Fruit fly (Drosophila melanogaster) whole organism, adult: ENCODE results near the gene CG14297.

ENCODE experiments used
- CG12768 ChIP-seq: fragments of 200-800 bp; sonication (Bioruptor generic); optimal IDR thresholded peaks from 2 replicates; lab custom pipeline; 2017; ENCODE audit warnings: missing biosample characterization, missing genetic modification characterization, mild to moderate bottlenecking, moderate library complexity, missing genetic modification reagents
- CG14711 ChIP-seq: fragments of 200-800 bp; sonication (Bioruptor generic); optimal IDR thresholded peaks from 2 replicates; lab custom pipeline; 2018; ENCODE audit warnings: missing biosample characterization, mild to moderate bottlenecking, missing genetic modification characterization, moderate library complexity
- CG1620 ChIP-seq: fragments of 200-800 bp; sonication (Bioruptor generic); optimal IDR thresholded peaks from 2 replicates; lab custom pipeline; 2016; ENCODE audit warnings: missing biosample characterization, missing genetic modification characterization
- Hr96 ChIP-seq: fragments of 200-800 bp; sonication (Bioruptor generic); optimal IDR thresholded peaks from 2 replicates; lab custom pipeline; 2016; ENCODE audit warnings: missing biosample characterization, missing genetic modification characterization
- Mnt ChIP-seq: fragments of 200-800 bp; sonication (Bioruptor generic); optimal IDR thresholded peaks from 2 replicates; lab custom pipeline; 2016; ENCODE audit warnings: missing biosample characterization, mild to moderate bottlenecking, missing genetic modification characterization
- bab1 ChIP-seq: fragments of 200-800 bp; sonication (Bioruptor generic); optimal IDR thresholded peaks from 3 replicates; lab custom pipeline; 2019; ENCODE audit warnings: missing biosample characterization, mild to moderate bottlenecking, missing genetic modification characterization, moderate library complexity
- cnc ChIP-seq, 2 experiments: fragments of >200 bp; optimal IDR thresholded peaks; 2 replicates each; lab custom pipeline; 2017
- kay ChIP-seq: fragments of 200-800 bp; sonication (Bioruptor generic); peaks from one replicate; lab custom pipeline; 2016; ENCODE audit warnings: missing biosample characterization, missing genetic modification characterization, borderline replicate concordance
- toe ChIP-seq: fragments of 200-800 bp; sonication (Bioruptor generic); optimal IDR thresholded peaks from 2 replicates; lab custom pipeline; 2016; ENCODE audit warnings: missing biosample characterization, missing genetic modification characterization

dm6 chr3R:18910923-18911322 is 13.0 kb downstream of the CG14297 start:
- no peak for TF ChIP-seq CG12768
- TF ChIP-seq toe = no peak
- TF ChIP-seq cnc (optimal IDR thresholded peaks at IDR 0.05; lab: Kevin White, UChicago) = no peak
- no peak for TF ChIP-seq Mnt (GFP tag; lab: Kevin White, UChicago)
- TF ChIP-seq CG1620 (GFP tag; lab: Kevin White, UChicago) = no peak
- no peak for TF ChIP-seq kay (GFP tag; lab: Kevin White, UChicago)
- TF ChIP-seq bab1 (GFP tag; lab: Kevin White, UChicago) = no peak
- TF ChIP-seq CG14711 (tag; lab: Kevin White, UChicago) = no peak
- TF ChIP-seq Hr96 = no peak
